Worm (Caenorhabditis elegans) whole organism, L3 larva: Measurements from ENCODE around the gene epg-7.
A peak's percentile ranks its signal among the peaks of the same experiment; 100 is the strongest.

ENCODE experiments used
- R02D3.7 ChIP-seq: fragments of 150-350 bp; optimal IDR thresholded peaks from 2 replicates; lab custom pipeline; 2014; ENCODE audit warnings: missing biosample characterization, missing genetic modification characterization
- aly-2 ChIP-seq: fragments of 150-350 bp; optimal IDR thresholded peaks from 2 replicates; lab custom pipeline; 2014; ENCODE audit warnings: missing biosample characterization, missing genetic modification characterization
- ama-1 ChIP-seq: fragments of 150-350 bp; optimal IDR thresholded peaks from 2 replicates; lab custom pipeline; 2018
- ceh-28 ChIP-seq: fragments of 150-350 bp; optimal IDR thresholded peaks from 2 replicates; lab custom pipeline; 2014; ENCODE audit warnings: missing biosample characterization, missing genetic modification reagents, missing genetic modification characterization
- ceh-9 ChIP-seq: sonication (generic microtip); optimal IDR thresholded peaks from 2 replicates; lab custom pipeline; 2018; ENCODE audit warnings: missing biosample characterization, missing genetic modification characterization
- egl-27 ChIP-seq: sonication (generic microtip); optimal IDR thresholded peaks from 4 replicates; lab custom pipeline; 2017; ENCODE audit warnings: missing biosample characterization, missing genetic modification reagents, missing genetic modification characterization
- elt-1 ChIP-seq: fragments of 150-350 bp; optimal IDR thresholded peaks from 2 replicates; lab custom pipeline; 2014; ENCODE audit warnings: missing biosample characterization, missing genetic modification characterization
- elt-2 ChIP-seq: sonication (generic microtip); optimal IDR thresholded peaks from 2 replicates; lab custom pipeline; 2016; ENCODE audit warnings: missing genetic modification reagents, mild to moderate bottlenecking, missing genetic modification characterization, missing compliant biosample characterization
- elt-3 ChIP-seq, 3 experiments: fragments of 150-350 bp in 1 of 3; sonication (generic microtip) in 2 of 3; optimal IDR thresholded peaks; 2 replicates in 2 of 3; 4 replicates in 1 of 3; lab custom pipeline; 2014 to 2017; ENCODE audit warnings: missing biosample characterization in 3 of 3, missing genetic modification characterization in 3 of 3
- fkh-10 ChIP-seq: sonication (generic microtip); optimal IDR thresholded peaks from 2 replicates; lab custom pipeline; 2017; ENCODE audit warnings: missing biosample characterization, missing genetic modification reagents, missing genetic modification characterization
- fkh-2 ChIP-seq: fragments of 150-350 bp; optimal IDR thresholded peaks from 2 replicates; lab custom pipeline; 2014; ENCODE audit warnings: missing biosample characterization, missing genetic modification reagents, missing genetic modification characterization
- fos-1 ChIP-seq: fragments of 150-350 bp; optimal IDR thresholded peaks from 2 replicates; lab custom pipeline; 2014; ENCODE audit warnings: missing biosample characterization, missing genetic modification characterization
- hmg-11 ChIP-seq: sonication (generic microtip); optimal IDR thresholded peaks from 2 replicates; lab custom pipeline; 2016; ENCODE audit warnings: missing genetic modification characterization, missing compliant biosample characterization
- lin-39 ChIP-seq: fragments of 150-350 bp; optimal IDR thresholded peaks from 2 replicates; lab custom pipeline; 2018; ENCODE audit warnings: missing biosample characterization, missing genetic modification reagents, missing genetic modification characterization
- lsy-12 ChIP-seq: sonication (generic microtip); optimal IDR thresholded peaks from 2 replicates; lab custom pipeline; 2016; ENCODE audit warnings: mild to moderate bottlenecking, missing genetic modification characterization, missing compliant biosample characterization
- mdl-1 ChIP-seq: fragments of 150-350 bp; optimal IDR thresholded peaks from 2 replicates; lab custom pipeline; 2014; ENCODE audit warnings: missing biosample characterization, missing genetic modification characterization
- mml-1 ChIP-seq: fragments of 150-350 bp; sonication (generic microtip); optimal IDR thresholded peaks from 3 replicates; lab custom pipeline; 2014; ENCODE audit warnings: missing biosample characterization, missing genetic modification characterization
- nfya-1 ChIP-seq: sonication (generic microtip); optimal IDR thresholded peaks from 2 replicates; lab custom pipeline; 2017; ENCODE audit warnings: missing genetic modification characterization, mild to moderate bottlenecking, missing compliant biosample characterization, antibody characterized with exemption, moderate library complexity; ENCODE audit not compliant: insufficient read depth
- nhr-12 ChIP-seq: fragments of 150-350 bp; optimal IDR thresholded peaks from 2 replicates; lab custom pipeline; 2014; ENCODE audit warnings: missing biosample characterization, missing genetic modification characterization
- nhr-23 ChIP-seq: fragments of 150-350 bp; optimal IDR thresholded peaks from 2 replicates; lab custom pipeline; 2014; ENCODE audit warnings: missing biosample characterization, missing genetic modification reagents, missing genetic modification characterization
- nhr-237 ChIP-seq: fragments of 150-350 bp; optimal IDR thresholded peaks from 2 replicates; lab custom pipeline; 2014; ENCODE audit warnings: missing biosample characterization, missing genetic modification characterization
- nhr-25 ChIP-seq: sonication (generic microtip); optimal IDR thresholded peaks from 2 replicates; lab custom pipeline; 2017; ENCODE audit warnings: missing biosample characterization, missing genetic modification characterization
- nhr-28 ChIP-seq: fragments of 150-350 bp; optimal IDR thresholded peaks from 2 replicates; lab custom pipeline; 2014; ENCODE audit warnings: missing biosample characterization, missing genetic modification characterization
- nhr-43 ChIP-seq: sonication (generic microtip); optimal IDR thresholded peaks from 2 replicates; lab custom pipeline; 2016; ENCODE audit warnings: mild to moderate bottlenecking, missing genetic modification characterization, missing compliant biosample characterization; ENCODE audit not compliant: poor library complexity, severe bottlenecking
- nhr-67 ChIP-seq: fragments of 150-350 bp; optimal IDR thresholded peaks from 2 replicates; lab custom pipeline; 2014; ENCODE audit warnings: missing biosample characterization, missing genetic modification characterization
- nhr-76 ChIP-seq: fragments of 150-350 bp; sonication (generic microtip); optimal IDR thresholded peaks from 5 replicates; lab custom pipeline; 2014; ENCODE audit warnings: missing biosample characterization, missing genetic modification characterization
- nhr-77 ChIP-seq: fragments of 150-350 bp; optimal IDR thresholded peaks from 2 replicates; lab custom pipeline; 2014; ENCODE audit warnings: missing biosample characterization, missing genetic modification characterization
- pqm-1 ChIP-seq: fragments of 150-350 bp; optimal IDR thresholded peaks from 2 replicates; lab custom pipeline; 2017; ENCODE audit warnings: missing biosample characterization, missing genetic modification characterization, inconsistent platforms
- skn-1 ChIP-seq: fragments of 150-350 bp; optimal IDR thresholded peaks from 2 replicates; lab custom pipeline; 2014; ENCODE audit warnings: missing biosample characterization, missing genetic modification characterization
- tbx-2 ChIP-seq: sonication (generic microtip); optimal IDR thresholded peaks from 2 replicates; lab custom pipeline; 2016; ENCODE audit warnings: mild to moderate bottlenecking, missing genetic modification characterization, missing compliant biosample characterization
- unc-62 ChIP-seq: fragments of 150-350 bp; sonication (generic microtip); optimal IDR thresholded peaks from 4 replicates; lab custom pipeline; 2014; ENCODE audit warnings: missing biosample characterization, missing genetic modification reagents, missing genetic modification characterization
- zag-1 ChIP-seq: fragments of 150-350 bp; optimal IDR thresholded peaks from 2 replicates; lab custom pipeline; 2014; ENCODE audit warnings: missing biosample characterization, missing genetic modification characterization
- ztf-11 ChIP-seq: fragments of 150-350 bp; optimal IDR thresholded peaks from 2 replicates; lab custom pipeline; 2014; ENCODE audit warnings: missing biosample characterization, missing genetic modification characterization

Gene epg-7

DNA sequence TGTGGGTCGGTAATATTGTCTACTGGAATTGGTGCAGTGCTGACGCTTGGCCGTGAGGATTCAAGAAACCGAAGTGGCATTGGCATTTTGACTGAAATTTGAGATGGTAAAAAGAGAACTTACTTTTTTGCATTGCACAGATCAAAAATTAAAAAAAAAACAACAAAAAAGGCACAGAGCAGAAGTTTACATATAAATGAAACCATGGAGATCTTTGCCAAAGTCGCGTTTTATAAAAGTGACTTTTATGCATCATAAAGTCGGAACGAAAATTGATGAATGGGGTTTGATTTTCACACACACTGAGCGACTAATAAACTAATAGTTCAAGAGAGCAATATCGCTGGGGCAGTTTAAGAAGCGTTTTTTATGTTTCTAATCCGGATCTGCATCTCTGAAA lies 12.2 kb upstream of the epg-7 start, which contains the start of gene T08A9.13:
TSS of gene T08A9.13 (minus strand) at position 101 of the 400 bp plus-strand sequence.
- TF ChIP-seq fos-1 (tag; lab: Kevin White, UChicago) (no peak), ceh-9 (no peak)
- TF ChIP-seq, all 47 proteins: peak for 0

ce11 chrX:7323604-7324003 lies 10.9 kb upstream of the epg-7 start:
- TF ChIP-seq ceh-28 (tag; lab: Kevin White, UChicago) (no peak), nhr-25 (tag; lab: Kevin White, UChicago) (peak; percentile 13), mml-1 (tag; lab: Kevin White, UChicago) (no peak), tbx-2 (tag; lab: Kevin White, UChicago) (peak; percentile 31), nhr-12 (tag; lab: Kevin White, UChicago) (no peak), nfya-1 (tag; lab: Kevin White, UChicago) (peak; percentile 38), elt-3 (tag; optimal IDR thresholded peaks at IDR 0.05; lab: Kevin White, UChicago) (peak in 1 of 3 experiments; percentile 6), nhr-43 (peak; percentile 71), nhr-76 (tag; lab: Kevin White, UChicago) (no peak), ama-1 (no peak), skn-1 (tag; lab: Kevin White, UChicago) (peak; percentile 20), nhr-77 (no peak), egl-27 (tag; lab: Kevin White, UChicago) (no peak), nhr-237 (tag; lab: Kevin White, UChicago) (no peak), lsy-12 (tag; lab: Kevin White, UChicago) (peak; percentile 58), mdl-1 (tag; lab: Kevin White, UChicago) (no peak), pqm-1 (tag; lab: Kevin White, UChicago) (peak; percentile 49), elt-2 (tag; lab: Kevin White, UChicago) (peak; percentile 67), fkh-2 (tag; lab: Kevin White, UChicago) (no peak), aly-2 (no peak)

DNA sequence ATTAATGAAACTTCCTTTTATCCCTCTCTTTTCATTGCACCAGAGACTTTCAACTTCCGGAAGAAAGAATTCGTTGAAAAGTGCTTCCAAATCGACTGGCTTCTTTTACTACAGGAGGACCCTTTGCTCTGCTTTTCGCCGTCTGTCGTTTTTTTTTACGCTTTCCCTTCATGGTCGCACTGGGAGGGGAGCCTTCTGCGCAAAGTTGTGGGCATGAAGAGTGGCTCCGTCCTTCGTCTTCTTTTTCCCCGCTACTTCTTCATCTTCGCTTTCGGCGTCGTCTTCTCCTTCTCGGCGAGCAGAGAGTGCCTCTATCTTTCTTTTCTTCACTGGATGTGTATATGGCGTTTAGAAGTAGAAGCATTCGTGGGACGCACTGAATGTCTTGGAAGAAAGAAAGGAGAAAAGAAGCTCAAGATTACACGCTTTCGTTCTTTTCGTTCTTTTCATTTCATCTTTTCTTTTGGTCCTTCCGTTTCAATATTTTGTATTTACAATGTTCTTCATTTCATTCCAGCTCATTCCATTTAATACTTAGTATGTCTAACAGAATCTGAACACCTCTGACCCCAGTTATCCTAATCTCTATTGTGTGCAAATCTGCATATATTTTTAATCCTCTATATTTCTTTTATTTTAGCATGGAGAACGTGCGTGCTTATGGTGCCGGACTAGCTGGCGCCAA lies 7.4 kb upstream of the epg-7 start, which contains the start of gene sng-1:
TSS of gene sng-1 (plus strand) at position 635 of the 685 bp plus-strand sequence.
- TF ChIP-seq hmg-11 (tag; lab: Kevin White, UChicago) (peak; percentile 56), R02D3.7 (tag; lab: Kevin White, UChicago) (no peak), lin-39 (tag; lab: Kevin White, UChicago) (peak; percentile 54), nhr-25 (tag; lab: Kevin White, UChicago) (no peak), pqm-1 (tag; lab: Kevin White, UChicago) (no peak), ama-1 (no peak), fkh-10 (no peak), nhr-12 (tag; lab: Kevin White, UChicago) (no peak), ztf-11 (no peak), nhr-23 (tag; lab: Kevin White, UChicago) (no peak), nhr-67 (tag; lab: Kevin White, UChicago) (no peak), nhr-237 (tag; lab: Kevin White, UChicago) (no peak), egl-27 (tag; lab: Kevin White, UChicago) (no peak), nfya-1 (tag; lab: Kevin White, UChicago) (peak; percentile 36), nhr-28 (tag; lab: Kevin White, UChicago) (no peak)

DNA sequence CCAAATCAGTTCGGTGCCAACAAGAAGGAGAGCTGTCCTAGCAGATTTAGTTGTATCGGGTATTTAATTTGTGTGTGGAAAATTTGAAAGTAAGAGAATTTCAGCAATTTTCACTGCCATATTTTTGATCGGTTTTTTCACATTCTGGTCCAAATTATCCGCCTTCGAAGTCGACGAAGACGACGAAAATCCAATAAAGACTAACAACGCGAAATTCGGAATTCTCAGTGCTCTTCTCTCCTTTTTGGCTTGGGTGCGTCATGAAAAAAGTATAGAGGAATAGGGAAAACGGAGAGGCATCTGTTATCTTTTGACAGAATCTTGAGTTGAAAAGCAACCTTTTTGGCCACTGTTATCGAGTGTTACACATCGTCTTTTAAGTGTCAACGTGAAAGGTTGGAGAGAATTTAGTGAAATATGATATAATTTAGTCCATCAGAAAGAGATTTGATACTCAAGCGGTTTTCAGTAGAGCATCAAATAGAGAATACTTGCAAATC lies 6.4 kb upstream of the epg-7 start:
- TF ChIP-seq unc-62 (GFP tag; lab: Kevin White, UChicago) (peak; percentile 41), ceh-9 (no peak), elt-1 (tag; lab: Kevin White, UChicago) (peak; percentile 82)

- peak; percentile 59 for TF ChIP-seq nhr-25 (tag; lab: Kevin White, UChicago)
- TF ChIP-seq zag-1, result no peak
- TF ChIP-seq nhr-67 (tag; lab: Kevin White, UChicago), result no peak
- TF ChIP-seq nhr-23 (tag; lab: Kevin White, UChicago), result peak; percentile 51
These were observed 4.9 kb upstream of the epg-7 start, which contains the start of gene ttr-59 for ce11 chrX:7329601-7330000. Gene ttr-59 (plus strand): TSS chrX:7329818.
